Worm (Caenorhabditis elegans) whole organism, midembryonic: Measurements from ENCODE around the gene C49F8.14.

ENCODE experiments used
- T22C8.4 ChIP-seq: fragments of 200-800 bp; sonication (Bioruptor generic); IDR thresholded peaks from 2 replicates; pipeline ENCODE4 v1.3.6; 2022; ENCODE audit warnings: missing genetic modification characterization, missing compliant biosample characterization
- cog-1 ChIP-seq: sonication (generic microtip); optimal IDR thresholded peaks from 2 replicates; lab custom pipeline; 2016; ENCODE audit warnings: missing genetic modification characterization, missing compliant biosample characterization
- flt-1 ChIP-seq: fragments of 200-800 bp; sonication (Bioruptor generic); IDR thresholded peaks from 2 replicates; pipeline ENCODE4 v1.3.6; 2022; ENCODE audit warnings: missing genetic modification characterization, missing compliant biosample characterization
- klf-2 ChIP-seq: fragments of 200-800 bp; sonication (Bioruptor generic); conservative IDR thresholded peaks from 2 replicates; pipeline ENCODE4 v1.3.6; 2022; ENCODE audit warnings: missing genetic modification reagents, missing genetic modification characterization, missing compliant biosample characterization
- med-1 ChIP-seq: sonication (generic microtip); optimal IDR thresholded peaks from 2 replicates; lab custom pipeline; 2017; ENCODE audit warnings: missing genetic modification characterization, mild to moderate bottlenecking, missing compliant biosample characterization, antibody characterized with exemption, missing genetic modification reagents; ENCODE audit not compliant: insufficient read depth
- tab-1 ChIP-seq: fragments of 200-800 bp; sonication (Bioruptor generic); IDR thresholded peaks from 2 replicates; pipeline ENCODE4 v1.3.6; 2022; ENCODE audit warnings: missing genetic modification characterization, missing compliant biosample characterization
- ztf-23 ChIP-seq: fragments of 200-800 bp; sonication (Bioruptor generic); IDR thresholded peaks from 2 replicates; pipeline ENCODE4 v1.3.6; 2022; ENCODE audit warnings: missing genetic modification reagents, missing genetic modification characterization, missing compliant biosample characterization
- ztf-29 ChIP-seq: fragments of 200-800 bp; sonication (Bioruptor generic); IDR thresholded peaks from 2 replicates; pipeline ENCODE4 v1.3.6; 2022; ENCODE audit warnings: missing genetic modification reagents, missing genetic modification characterization, missing compliant biosample characterization

- TF ChIP-seq ztf-29 (GFP tag; lab: Robert Waterston, UW) (no peak), cog-1 (tag; lab: Kevin White, UChicago) (no peak), ztf-23 (GFP tag; lab: Robert Waterston, UW) (no peak), tab-1 (no peak), klf-2 (GFP tag; lab: Robert Waterston, UW) (no peak), flt-1 (GFP tag; lab: Robert Waterston, UW) (no peak), T22C8.4 (GFP tag; lab: Robert Waterston, UW) (no peak), med-1 (GFP tag; lab: Kevin White, UChicago) (no peak)
These were observed 4.4 kb upstream of the C49F8.14 start for ce11 chrX:13380988-13381742.
